Worm (Caenorhabditis elegans) whole organism, mixed stage, embryonic: ENCODE measurements around the gene R07E5.11.
"Not testable (repeated sequence)": the region's sequence is repeated elsewhere in the genome, so short reads cannot be mapped to it uniquely, and the experiment has no call there.

Source experiments
- ces-1 ChIP-seq: fragments of 150-350 bp; optimal IDR thresholded peaks from 2 replicates; lab custom pipeline; 2014; ENCODE audit warnings: missing biosample characterization, missing genetic modification reagents, missing genetic modification characterization
- cnd-1 ChIP-seq: fragments of 200-800 bp; sonication (Bioruptor generic); optimal IDR thresholded peaks from 2 replicates; lab custom pipeline; 2018; ENCODE audit warnings: mild to moderate bottlenecking, missing genetic modification characterization, missing compliant biosample characterization
- elt-1 ChIP-seq: sonication (generic microtip); optimal IDR thresholded peaks from 2 replicates; lab custom pipeline; 2017; ENCODE audit warnings: missing genetic modification characterization, mild to moderate bottlenecking, missing compliant biosample characterization, antibody characterized with exemption, moderate library complexity, borderline replicate concordance; ENCODE audit not compliant: insufficient read depth
- nhr-28 ChIP-seq: fragments of 150-350 bp; optimal IDR thresholded peaks from 2 replicates; lab custom pipeline; 2014; ENCODE audit warnings: missing biosample characterization, missing genetic modification characterization
- unc-39 ChIP-seq: fragments of 150-350 bp; optimal IDR thresholded peaks from 2 replicates; lab custom pipeline; 2014; ENCODE audit warnings: missing biosample characterization, missing genetic modification characterization
- unc-62 ChIP-seq: fragments of 150-350 bp; optimal IDR thresholded peaks from 2 replicates; lab custom pipeline; 2014; ENCODE audit warnings: missing biosample characterization, missing genetic modification reagents, missing genetic modification characterization

DNA sequence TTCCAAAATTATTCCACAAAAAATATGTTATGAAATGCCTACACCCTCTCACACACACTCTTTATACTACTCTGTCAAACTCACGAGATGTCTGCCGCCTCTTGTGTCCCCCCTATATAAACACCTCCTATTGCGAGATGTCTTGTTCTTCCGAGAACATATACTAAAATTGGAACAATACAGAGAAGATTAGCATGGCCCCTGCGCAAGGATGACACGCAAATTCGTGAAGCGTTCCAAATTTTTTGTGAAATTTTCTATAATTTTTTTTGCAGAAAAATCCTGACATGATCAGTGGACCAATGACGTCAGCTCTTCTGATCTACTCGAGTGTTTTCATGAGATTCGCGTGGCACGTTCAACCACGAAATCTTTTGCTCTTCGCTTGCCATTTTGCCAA lies 994 bp downstream of the R07E5.11 start:
- not testable (repeated sequence) for TF ChIP-seq unc-39; elt-1 (tag; lab: Kevin White, UChicago); nhr-28 (tag; lab: Kevin White, UChicago); unc-62 (GFP tag; lab: Kevin White, UChicago)
- TF ChIP-seq cnd-1 (tag; lab: Kevin White, UChicago) (peak; percentile 62), ces-1 (GFP tag; lab: Kevin White, UChicago) (peak; percentile 12)
